Worm (Caenorhabditis elegans) whole organism, late embryonic: ENCODE measurements around the gene zip-2.

Experiments used
- T23F11.4 ChIP-seq: fragments of 200-800 bp; sonication (Bioruptor generic); optimal IDR thresholded peaks from 2 replicates; lab custom pipeline; 2018; ENCODE audit warnings: mild to moderate bottlenecking, missing genetic modification characterization, missing compliant biosample characterization
- ama-1 ChIP-seq: fragments of 150-350 bp; optimal IDR thresholded peaks from 2 replicates; lab custom pipeline; 2014
- elt-4 ChIP-seq: sonication (generic microtip); optimal IDR thresholded peaks from 2 replicates; lab custom pipeline; 2016; ENCODE audit warnings: missing genetic modification characterization, missing compliant biosample characterization
- ets-4 ChIP-seq: sonication (generic microtip); optimal IDR thresholded peaks from 2 replicates; lab custom pipeline; 2016; ENCODE audit warnings: missing genetic modification characterization, missing compliant biosample characterization
- hlh-15 ChIP-seq: sonication (generic microtip); optimal IDR thresholded peaks from 2 replicates; lab custom pipeline; 2016; ENCODE audit warnings: missing genetic modification characterization, missing compliant biosample characterization
- pha-2 ChIP-seq: sonication (generic microtip); optimal IDR thresholded peaks from 2 replicates; lab custom pipeline; 2017; ENCODE audit warnings: mild to moderate bottlenecking, missing genetic modification characterization, missing compliant biosample characterization

ce11 chrIII:868866-869265 is 36.1 kb downstream of the zip-2 start:
- TF ChIP-seq T23F11.4 (GFP tag; lab: Kevin White, UChicago) (no peak), elt-4 (tag; lab: Kevin White, UChicago) (no peak), ama-1 (no peak), hlh-15 (tag; lab: Kevin White, UChicago) (no peak), pha-2 (no peak), ets-4 (tag; lab: Kevin White, UChicago) (no peak)
